Fruit fly (Drosophila melanogaster): ENCODE measurements around the gene Hsp70Bb.

Gene Hsp70Bb

dm6 chr3R:12456370-12456940 is 49.1 kb upstream of the Hsp70Bb start, which contains the start of gene trus (continued):
- no peak for TF ChIP-seq Hr51 (GFP tag; optimal IDR thresholded peaks at IDR 0.05)
- peak; percentile 89 for TF ChIP-seq ato (GFP tag; IDR thresholded peaks at IDR 0.05; ENCODE audit: partially characterized antibody)
- TF ChIP-seq ci (GFP tag; IDR thresholded peaks at IDR 0.05): no peak
- TF ChIP-seq crol (GFP tag; IDR thresholded peaks at IDR 0.05): no peak
- no peak for TF ChIP-seq dmrt99B (tag; optimal IDR thresholded peaks at IDR 0.05)
- TF ChIP-seq dpn (GFP tag; optimal IDR thresholded peaks at IDR 0.05): no peak
- no peak for TF ChIP-seq Poxn (GFP tag; IDR thresholded peaks at IDR 0.05)
- TF ChIP-seq CG6791 (GFP tag; IDR thresholded peaks at IDR 0.05; ENCODE audit: partially characterized antibody): peak; percentile 86
- no peak for TF ChIP-seq eve (GFP tag; optimal IDR thresholded peaks at IDR 0.05)
- peak; percentile 32 for TF ChIP-seq CG14710 (tag; optimal IDR thresholded peaks at IDR 0.05)
- no peak for TF ChIP-seq sim (GFP tag; IDR thresholded peaks at IDR 0.05)
- TF ChIP-seq inv (GFP tag; IDR thresholded peaks at IDR 0.05; ENCODE audit: partially characterized antibody): peak; percentile 69
- TF ChIP-seq stwl (tag; optimal IDR thresholded peaks at IDR 0.05): peak; percentile 74
- TF ChIP-seq Bgb (GFP tag; IDR thresholded peaks at IDR 0.05; ENCODE audit: partially characterized antibody): peak; percentile 89
- TF ChIP-seq jigr1 (GFP tag; IDR thresholded peaks at IDR 0.05): no peak
- TF ChIP-seq CG8290 (GFP tag; optimal IDR thresholded peaks at IDR 0.05): no peak
- no peak for TF ChIP-seq CG8290 (tag; optimal IDR thresholded peaks at IDR 0.05)
- no peak for TF ChIP-seq CG7786 (GFP tag; optimal IDR thresholded peaks at IDR 0.05)
- no peak for TF ChIP-seq mirr (GFP tag; optimal IDR thresholded peaks at IDR 0.05)
- peak; percentile 62; the same call in 2 of the 3 replicates for TF ChIP-seq CG7963 (GFP tag; IDR thresholded peaks at IDR 0.05; ENCODE audit: partially characterized antibody)
- TF ChIP-seq H15 (GFP tag; IDR thresholded peaks at IDR 0.05): no peak
- peak; percentile 79 for TF ChIP-seq MESR4 (GFP tag; optimal IDR thresholded peaks at IDR 0.05)
- no peak for TF ChIP-seq jumu (GFP tag; optimal IDR thresholded peaks at IDR 0.05)
- no peak for TF ChIP-seq CG17612 (GFP tag; IDR thresholded peaks at IDR 0.05)
- TF ChIP-seq amos (GFP tag; IDR thresholded peaks at IDR 0.05; ENCODE audit: partially characterized antibody): peak; percentile 90
- TF ChIP-seq ash1 (GFP tag; optimal IDR thresholded peaks at IDR 0.05): no peak
- TF ChIP-seq gem (tag; optimal IDR thresholded peaks at IDR 0.05): no peak
- no peak for TF ChIP-seq CG17568 (GFP tag; optimal IDR thresholded peaks at IDR 0.05)
- TF ChIP-seq CG17361 (GFP tag; IDR thresholded peaks at IDR 0.05): no peak
- TF ChIP-seq Myb (GFP tag; optimal IDR thresholded peaks at IDR 0.05): peak; percentile 44
- TF ChIP-seq Stat92E (GFP tag; optimal IDR thresholded peaks at IDR 0.05): peak in 1 of 3 experiments; percentile 9

- TF ChIP-seq CG8944 (GFP tag; optimal IDR thresholded peaks at IDR 0.05) (no peak), otp (GFP tag; IDR thresholded peaks at IDR 0.05) (no peak), CG31441 (GFP tag; IDR thresholded peaks at IDR 0.05) (no peak), sens (GFP tag) (peak; percentile 27), CG2129 (GFP tag; IDR thresholded peaks at IDR 0.05; ENCODE audit: partially characterized antibody) (0 out of 2 replicates have a peak, but pooled peaks have one; percentile 25), sisA (GFP tag; IDR thresholded peaks at IDR 0.05) (no peak), CG6791 (GFP tag; IDR thresholded peaks at IDR 0.05; ENCODE audit: partially characterized antibody) (0 out of 3 replicates have a peak, but pooled peaks have one; percentile 19), Neu2 (GFP tag; optimal IDR thresholded peaks at IDR 0.05; ENCODE audit: borderline replicate concordance) (no peak), YL-1 (GFP tag; optimal IDR thresholded peaks at IDR 0.05) (peak; percentile 65), az2 (GFP tag; optimal IDR thresholded peaks at IDR 0.05) (no peak), HLH54F (GFP tag; optimal IDR thresholded peaks at IDR 0.05) (no peak), Dp (GFP tag; optimal IDR thresholded peaks at IDR 0.05) (peak; percentile 71), CG11398 (GFP tag; optimal IDR thresholded peaks at IDR 0.05) (no peak), cg (GFP tag; optimal IDR thresholded peaks at IDR 0.05) (peak; percentile 29), crp (GFP tag; optimal IDR thresholded peaks at IDR 0.05) (peak; percentile 18 to 93), CG13624 (GFP tag; optimal IDR thresholded peaks at IDR 0.05) (no peak), gfzf (GFP tag; optimal IDR thresholded peaks at IDR 0.05) (peak; percentile 71), CG10267 (tag; optimal IDR thresholded peaks at IDR 0.05) (peak; percentile 45), wdn (GFP tag; IDR thresholded peaks at IDR 0.05) (no peak), repo (GFP tag; optimal IDR thresholded peaks at IDR 0.05) (no peak)
Observed at dm6 chr3R:12459879-12460522, 45.6 kb upstream of the Hsp70Bb start, which contains the start of the genes CG5961 and Polr3C. CG5961 (minus strand) TSS chr3R:12460294. Polr3C (plus strand) TSS chr3R:12460414.

All from whole organism, embryonic.